Fruit fly (Drosophila melanogaster): ENCODE measurements around the gene CG43254.

dm6 chr3R:7719990-7720389 is 19.4 kb downstream of the CG43254 start:
- TF ChIP-seq CG14711 (tag; optimal IDR thresholded peaks at IDR 0.05) (no peak), CG33017 (tag; optimal IDR thresholded peaks at IDR 0.05) (no peak), toe (GFP tag; optimal IDR thresholded peaks at IDR 0.05) (no peak), Clk (GFP tag; optimal IDR thresholded peaks at IDR 0.05) (no peak), pad (GFP tag; optimal IDR thresholded peaks at IDR 0.05) (no peak), tj (GFP tag; optimal IDR thresholded peaks at IDR 0.05) (no peak), ovo (GFP tag; optimal IDR thresholded peaks at IDR 0.05) (no peak), CG12768 (GFP tag; optimal IDR thresholded peaks at IDR 0.05) (no peak), kay (GFP tag; ENCODE audit: borderline replicate concordance) (no peak), Hr96 (GFP tag; optimal IDR thresholded peaks at IDR 0.05) (no peak), CG7101 (tag; optimal IDR thresholded peaks at IDR 0.05) (no peak), bab1 (GFP tag; optimal IDR thresholded peaks at IDR 0.05) (no peak), Crg-1 (GFP tag; optimal IDR thresholded peaks at IDR 0.05) (no peak)

Measured in whole organism, adult.